Worm (Caenorhabditis elegans): Measurements from ENCODE around the gene srz-29.

DNA sequence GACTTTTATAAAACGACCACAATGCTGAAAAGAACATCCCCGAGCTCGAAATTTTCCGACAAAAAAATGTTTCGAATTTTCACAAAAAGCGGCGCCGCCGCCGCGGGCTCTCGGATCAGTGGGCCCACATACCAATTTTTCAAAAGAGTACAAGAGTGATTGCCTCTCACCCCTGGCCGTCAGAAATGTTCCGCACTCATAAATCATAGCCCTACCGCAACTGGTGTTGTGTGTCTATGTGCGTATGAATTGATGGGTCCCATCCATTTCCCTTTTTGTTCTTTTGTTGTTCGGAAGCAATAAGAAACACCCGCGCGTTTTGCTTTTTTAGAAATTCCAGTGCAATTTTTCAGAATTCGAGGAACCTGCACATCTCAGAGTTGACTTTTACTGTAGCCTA lies 48.9 kb upstream of the srz-29 start:
- TF ChIP-seq ref-1 (GFP tag; conservative IDR thresholded peaks at IDR 0.05) (no peak), flt-1 (GFP tag; IDR thresholded peaks at IDR 0.05) (no peak), cog-1 (tag; optimal IDR thresholded peaks at IDR 0.05) (no peak), tab-1 (GFP tag; IDR thresholded peaks at IDR 0.05) (no peak), ztf-23 (GFP tag; IDR thresholded peaks at IDR 0.05) (no peak), T22C8.4 (GFP tag; IDR thresholded peaks at IDR 0.05) (no peak), med-1 (GFP tag; optimal IDR thresholded peaks at IDR 0.05; ENCODE audit: insufficient read depth) (no peak), ztf-29 (GFP tag; IDR thresholded peaks at IDR 0.05) (no peak)

Measured in whole organism, midembryonic.